Worm (Caenorhabditis elegans) whole organism, young adult: ENCODE results near the gene K04B12.2.

ENCODE experiments used
- B0019.2 ChIP-seq: fragments of 200-800 bp; sonication (Bioruptor generic); conservative IDR thresholded peaks from 2 replicates; pipeline ENCODE4 v1.3.6; 2022; ENCODE audit warnings: missing genetic modification reagents, missing genetic modification characterization, missing compliant biosample characterization
- B0035.1 ChIP-seq: sonication (generic microtip); optimal IDR thresholded peaks from 2 replicates; lab custom pipeline; 2016; ENCODE audit warnings: missing genetic modification characterization, mild to moderate bottlenecking, missing compliant biosample characterization, missing genotype, missing genetic modification reagents
- B0336.3 ChIP-seq: fragments of 200-800 bp; sonication (Bioruptor generic); IDR thresholded peaks from 2 replicates; pipeline ENCODE4 v1.3.6; 2022; ENCODE audit warnings: missing genetic modification characterization, missing compliant biosample characterization
- C06A6.2 ChIP-seq: fragments of 200-800 bp; sonication (Bioruptor generic); conservative IDR thresholded peaks from 2 replicates; pipeline ENCODE4 v1.3.6; 2022; ENCODE audit warnings: missing genetic modification characterization, missing compliant biosample characterization
- D2030.7 ChIP-seq: fragments of 200-800 bp; sonication (Bioruptor generic); IDR thresholded peaks from 2 replicates; pipeline ENCODE4 v1.3.6; 2022; ENCODE audit warnings: missing genetic modification reagents, missing genetic modification characterization, missing compliant biosample characterization
- F23B12.7 ChIP-seq: sonication (generic microtip); optimal IDR thresholded peaks from 2 replicates; lab custom pipeline; 2017; ENCODE audit warnings: missing genetic modification characterization, mild to moderate bottlenecking, missing compliant biosample characterization, antibody characterized with exemption, moderate library complexity; ENCODE audit not compliant: insufficient read depth
- K11D2.4 ChIP-seq: fragments of 200-800 bp; sonication (Bioruptor generic); IDR thresholded peaks from 2 replicates; pipeline ENCODE4 v1.3.6; 2022; ENCODE audit warnings: missing genetic modification reagents, missing genetic modification characterization, missing compliant biosample characterization
- K12H6.12 ChIP-seq: fragments of 200-800 bp; sonication (Bioruptor generic); optimal IDR thresholded peaks from 2 replicates; lab custom pipeline; 2018; ENCODE audit warnings: mild to moderate bottlenecking, missing genetic modification characterization, missing compliant biosample characterization
- T26A5.8 ChIP-seq: sonication (generic microtip); optimal IDR thresholded peaks from 2 replicates; lab custom pipeline; 2016; ENCODE audit warnings: missing genetic modification characterization, missing compliant biosample characterization
- akir-1 ChIP-seq: fragments of 200-800 bp; sonication (Bioruptor generic); optimal IDR thresholded peaks from 2 replicates; lab custom pipeline; 2018; ENCODE audit warnings: mild to moderate bottlenecking, missing genetic modification characterization, moderate library complexity, missing compliant biosample characterization
- aptf-2 ChIP-seq: fragments of 200-800 bp; sonication (Bioruptor generic); conservative IDR thresholded peaks from 2 replicates; pipeline ENCODE4 v1.3.6; 2022; ENCODE audit warnings: missing genetic modification reagents, missing genetic modification characterization, missing compliant biosample characterization
- atf-7 ChIP-seq: sonication (generic microtip); optimal IDR thresholded peaks from 2 replicates; lab custom pipeline; 2017; ENCODE audit warnings: mild to moderate bottlenecking, missing genetic modification characterization, missing compliant biosample characterization
- attf-3 ChIP-seq: fragments of 200-800 bp; sonication (Bioruptor generic); conservative IDR thresholded peaks from 2 replicates; pipeline ENCODE4 v1.3.6; 2022; ENCODE audit warnings: missing genetic modification reagents, missing genetic modification characterization, missing compliant biosample characterization
- attf-5 ChIP-seq: fragments of 200-800 bp; sonication (Bioruptor generic); optimal IDR thresholded peaks from 2 replicates; lab custom pipeline; 2018; ENCODE audit warnings: mild to moderate bottlenecking, missing genetic modification characterization, missing compliant biosample characterization
- attf-6 ChIP-seq: fragments of 200-800 bp; sonication (Bioruptor generic); IDR thresholded peaks from 2 replicates; pipeline ENCODE4 v1.3.6; 2022; ENCODE audit warnings: missing genetic modification reagents, missing genetic modification characterization, missing compliant biosample characterization
- cebp-2 ChIP-seq: fragments of 200-800 bp; sonication (Bioruptor generic); IDR thresholded peaks from 2 replicates; pipeline ENCODE4 v1.3.6; 2022; ENCODE audit warnings: missing genetic modification characterization, missing compliant biosample characterization
- ceh-27 ChIP-seq: fragments of 200-800 bp; sonication (Bioruptor generic); optimal IDR thresholded peaks from 2 replicates; lab custom pipeline; 2018; ENCODE audit warnings: mild to moderate bottlenecking, missing genetic modification characterization, moderate library complexity, missing compliant biosample characterization
- ceh-40 ChIP-seq: fragments of 200-800 bp; sonication (Bioruptor generic); IDR thresholded peaks from 2 replicates; pipeline ENCODE4 v1.3.6; 2022; ENCODE audit warnings: missing genetic modification characterization, missing compliant biosample characterization
- ceh-58 ChIP-seq: fragments of 200-800 bp; sonication (Bioruptor generic); IDR thresholded peaks from 2 replicates; pipeline ENCODE4 v1.3.6; 2022; ENCODE audit warnings: missing genetic modification characterization, missing compliant biosample characterization
- ceh-79 ChIP-seq: sonication (generic microtip); optimal IDR thresholded peaks from 2 replicates; lab custom pipeline; 2017; ENCODE audit warnings: mild to moderate bottlenecking, missing genetic modification characterization, missing compliant biosample characterization
- ceh-91 ChIP-seq: fragments of 200-800 bp; sonication (Bioruptor generic); IDR thresholded peaks from 2 replicates; pipeline ENCODE4 v1.3.6; 2022; ENCODE audit warnings: missing genetic modification reagents, missing genetic modification characterization, missing compliant biosample characterization
- egl-18 ChIP-seq: fragments of 200-800 bp; sonication (Bioruptor generic); IDR thresholded peaks from 2 replicates; pipeline ENCODE4 v1.3.6; 2022; ENCODE audit warnings: missing genetic modification reagents, missing genetic modification characterization, missing compliant biosample characterization
- egl-44 ChIP-seq: fragments of 200-800 bp; sonication (Bioruptor generic); IDR thresholded peaks from 2 replicates; pipeline ENCODE4 v1.3.6; 2022; ENCODE audit warnings: missing genetic modification reagents, missing genetic modification characterization, missing compliant biosample characterization
- egrh-3 ChIP-seq: fragments of 200-800 bp; sonication (Bioruptor generic); IDR thresholded peaks from 2 replicates; pipeline ENCODE4 v1.3.6; 2022; ENCODE audit warnings: missing genetic modification reagents, missing genetic modification characterization, missing compliant biosample characterization
- him-1 ChIP-seq: sonication (generic microtip); optimal IDR thresholded peaks from 2 replicates; lab custom pipeline; 2016; ENCODE audit warnings: missing genotype, missing genetic modification reagents, missing genetic modification characterization, missing compliant biosample characterization
- hmg-1.2 ChIP-seq: fragments of 200-800 bp; sonication (Bioruptor generic); IDR thresholded peaks from 2 replicates; pipeline ENCODE4 v1.3.6; 2022; ENCODE audit warnings: missing genetic modification reagents, missing genetic modification characterization, missing compliant biosample characterization
- hmg-20 ChIP-seq: fragments of 200-800 bp; sonication (Bioruptor generic); IDR thresholded peaks from 2 replicates; pipeline ENCODE4 v1.3.6; 2022; ENCODE audit warnings: missing genetic modification reagents, missing genetic modification characterization, missing compliant biosample characterization
- hrde-1 ChIP-seq: sonication (generic microtip); optimal IDR thresholded peaks from 2 replicates; lab custom pipeline; 2016; ENCODE audit warnings: missing genetic modification characterization, mild to moderate bottlenecking, missing compliant biosample characterization, moderate library complexity, missing genotype, missing genetic modification reagents, borderline replicate concordance
- let-526 ChIP-seq: fragments of 200-800 bp; sonication (Bioruptor generic); IDR thresholded peaks from 2 replicates; pipeline ENCODE4 v1.3.6; 2022; ENCODE audit warnings: missing genetic modification reagents, missing genetic modification characterization, missing compliant biosample characterization
- let-607 ChIP-seq, 2 experiments: fragments of 200-800 bp in 1 of 2; sonication (Bioruptor generic) in 1 of 2; sonication (generic microtip) in 1 of 2; optimal IDR thresholded peaks; 2 replicates each; lab custom pipeline; 2016 to 2018; ENCODE audit warnings: mild to moderate bottlenecking in 2 of 2, missing compliant biosample characterization in 2 of 2, missing genetic modification characterization in 2 of 2, moderate library complexity in 2 of 2, missing genotype in 1 of 2
- lin-35 ChIP-seq, 3 experiments: fragments of 150-350 bp in 2 of 3; sonication (generic microtip) in 1 of 3; optimal IDR thresholded peaks; 2 replicates each; lab custom pipeline; 2014 to 2018; ENCODE audit warnings: missing biosample characterization in 3 of 3, missing genetic modification characterization in 3 of 3, missing genetic modification reagents in 3 of 3
- lsl-1 ChIP-seq: fragments of 200-800 bp; sonication (Bioruptor generic); optimal IDR thresholded peaks from 2 replicates; lab custom pipeline; 2018; ENCODE audit warnings: mild to moderate bottlenecking, missing genetic modification characterization, moderate library complexity, missing compliant biosample characterization
- madf-8 ChIP-seq: fragments of 200-800 bp; sonication (Bioruptor generic); conservative IDR thresholded peaks from 2 replicates; pipeline ENCODE4 v1.3.6; 2022; ENCODE audit warnings: missing genetic modification reagents, missing genetic modification characterization, missing compliant biosample characterization
- mes-4 ChIP-seq: sonication (generic microtip); optimal IDR thresholded peaks from 2 replicates; lab custom pipeline; 2016; ENCODE audit warnings: missing genotype, missing genetic modification characterization, missing compliant biosample characterization
- nhr-120 ChIP-seq: fragments of 200-800 bp; sonication (Bioruptor generic); IDR thresholded peaks from 2 replicates; pipeline ENCODE4 v1.3.6; 2022; ENCODE audit warnings: missing genetic modification characterization, missing compliant biosample characterization
- nhr-179 ChIP-seq: sonication (generic microtip); optimal IDR thresholded peaks from 2 replicates; lab custom pipeline; 2016; ENCODE audit warnings: mild to moderate bottlenecking, missing genetic modification characterization, missing compliant biosample characterization
- nhr-90 ChIP-seq: sonication (generic microtip); optimal IDR thresholded peaks from 2 replicates; lab custom pipeline; 2016; ENCODE audit warnings: missing genotype, mild to moderate bottlenecking, missing genetic modification characterization, missing compliant biosample characterization
- rcor-1 ChIP-seq: fragments of 200-800 bp; sonication (Bioruptor generic); IDR thresholded peaks from 2 replicates; pipeline ENCODE4 v1.3.6; 2022; ENCODE audit warnings: missing genetic modification reagents, missing genetic modification characterization, missing compliant biosample characterization
- rec-8 ChIP-seq, 2 experiments: sonication (generic microtip); optimal IDR thresholded peaks; 2 replicates each; lab custom pipeline; 2016; ENCODE audit warnings: mild to moderate bottlenecking in 2 of 2, missing genetic modification characterization in 2 of 2, missing genetic modification reagents in 2 of 2, missing genotype in 2 of 2, missing biosample characterization in 1 of 2, missing compliant biosample characterization in 1 of 2, moderate library complexity in 1 of 2
- sdz-38 ChIP-seq: sonication (generic microtip); optimal IDR thresholded peaks from 2 replicates; lab custom pipeline; 2016; ENCODE audit warnings: missing genotype, missing genetic modification characterization, missing compliant biosample characterization
- snpc-1.3 ChIP-seq: sonication (generic microtip); optimal IDR thresholded peaks from 2 replicates; lab custom pipeline; 2017; ENCODE audit warnings: missing genetic modification characterization, mild to moderate bottlenecking, missing compliant biosample characterization, antibody characterized with exemption, moderate library complexity, missing genotype, missing genetic modification reagents; ENCODE audit not compliant: insufficient read depth
- snpc-4 ChIP-seq, 5 experiments: fragments of 150-350 bp in 1 of 5; sonication (generic microtip) in 4 of 5; optimal IDR thresholded peaks; 2 replicates each; lab custom pipeline; 2014 to 2018; ENCODE audit warnings: missing genetic modification characterization in 5 of 5, missing biosample characterization in 3 of 5, antibody characterized with exemption in 2 of 5, mild to moderate bottlenecking in 2 of 5, missing compliant biosample characterization in 2 of 5, missing genotype in 2 of 5, moderate library complexity in 2 of 5, missing genetic modification reagents in 1 of 5
- tbx-9 ChIP-seq: sonication (generic microtip); optimal IDR thresholded peaks from 2 replicates; lab custom pipeline; 2016; ENCODE audit warnings: borderline replicate concordance, missing genetic modification characterization, inconsistent platforms, missing compliant biosample characterization
- zfh-2 ChIP-seq: fragments of 200-800 bp; sonication (Bioruptor generic); conservative IDR thresholded peaks from 2 replicates; pipeline ENCODE4 v1.3.6; 2022; ENCODE audit warnings: missing genetic modification reagents, missing genetic modification characterization, missing compliant biosample characterization
- ztf-25 ChIP-seq: fragments of 200-800 bp; sonication (Bioruptor generic); IDR thresholded peaks from 2 replicates; pipeline ENCODE4 v1.3.6; 2022; ENCODE audit warnings: missing genetic modification reagents, missing genetic modification characterization, missing compliant biosample characterization
- ztf-28 ChIP-seq: fragments of 200-800 bp; sonication (Bioruptor generic); IDR thresholded peaks from 2 replicates; pipeline ENCODE4 v1.3.6; 2022; ENCODE audit warnings: missing genetic modification reagents, missing genetic modification characterization, missing compliant biosample characterization
- ztf-3 ChIP-seq: fragments of 200-800 bp; sonication (Bioruptor generic); optimal IDR thresholded peaks from 2 replicates; lab custom pipeline; 2018; ENCODE audit warnings: mild to moderate bottlenecking, missing genetic modification characterization, missing compliant biosample characterization

K04B12.2 gene

DNA sequence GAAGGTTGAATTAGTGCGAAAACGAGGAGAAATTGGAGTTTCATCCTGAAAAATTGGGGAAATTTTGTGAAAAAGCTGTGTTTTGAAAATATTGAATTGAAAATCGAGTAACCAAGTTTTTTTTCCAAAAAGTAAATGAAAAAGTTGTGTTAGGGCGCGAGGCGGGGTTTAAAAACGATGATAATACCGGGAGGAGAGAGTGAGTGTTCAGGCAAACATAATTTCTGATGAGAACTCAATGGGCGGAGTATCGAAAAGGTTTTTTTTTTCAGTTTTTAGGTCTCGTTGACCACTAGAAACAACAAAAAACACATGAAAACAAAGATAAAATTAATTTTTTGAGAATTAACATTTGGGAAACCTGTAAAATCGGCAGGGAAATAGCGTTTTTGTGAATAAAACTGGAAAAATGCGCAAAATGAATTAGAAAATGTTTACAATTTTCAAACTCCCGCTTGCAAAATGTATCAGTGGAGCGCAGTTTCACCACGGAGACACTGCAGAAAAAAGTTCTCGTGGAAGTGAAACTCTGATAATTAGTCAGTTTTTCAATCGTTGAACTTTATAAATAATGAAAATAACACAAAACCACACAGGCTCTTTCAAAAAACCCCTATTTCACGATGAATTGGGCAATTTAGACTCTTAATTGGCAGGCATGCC lies 41.9 kb upstream of the K04B12.2 start, which contains the start of gene C13B4.1 (continued):
- no peak for TF ChIP-seq B0035.1
- TF ChIP-seq K11D2.4 (GFP tag; lab: Robert Waterston, UW): no peak
- no peak for TF ChIP-seq egl-44 (GFP tag; lab: Robert Waterston, UW)
- TF ChIP-seq nhr-120 (GFP tag; lab: Robert Waterston, UW): no peak
- no peak for TF ChIP-seq nhr-179 (tag; lab: Kevin White, UChicago)
- no peak for TF ChIP-seq B0019.2
- peak; percentile 67 for TF ChIP-seq rcor-1 (GFP tag; lab: Robert Waterston, UW)
- TF ChIP-seq ztf-25 (GFP tag; lab: Robert Waterston, UW): no peak
- no peak for TF ChIP-seq ceh-40 (GFP tag; lab: Robert Waterston, UW)
- no peak for TF ChIP-seq snpc-1.3
- TF ChIP-seq ztf-3: no peak
- peak in 2 of 3 experiments; percentile 11 to 55 for TF ChIP-seq lin-35 (GFP tag; optimal IDR thresholded peaks at IDR 0.05; lab: Kevin White, UChicago)
- no peak for TF ChIP-seq sdz-38 (tag; lab: Kevin White, UChicago)
- TF ChIP-seq tbx-9 (tag; lab: Kevin White, UChicago): no peak
- TF ChIP-seq attf-6: no peak
- TF ChIP-seq ztf-28 (GFP tag; lab: Robert Waterston, UW): no peak
- TF ChIP-seq hmg-20 (GFP tag; lab: Robert Waterston, UW): no peak
- no peak for TF ChIP-seq akir-1
- no peak for TF ChIP-seq T26A5.8
- no peak for TF ChIP-seq snpc-4 (GFP tag; optimal IDR thresholded peaks at IDR 0.05; lab: Kevin White, UChicago)
- TF ChIP-seq snpc-4 (tag; optimal IDR thresholded peaks at IDR 0.05; lab: Kevin White, UChicago): peak in 1 of 4 experiments; percentile 16
- TF ChIP-seq hrde-1 (tag; lab: Kevin White, UChicago): no peak
- peak; percentile 41 for TF ChIP-seq F23B12.7 (tag; lab: Kevin White, UChicago)
- TF ChIP-seq hmg-1.2 (GFP tag; lab: Robert Waterston, UW): no peak
- peak; percentile 90 for TF ChIP-seq D2030.7 (GFP tag; lab: Robert Waterston, UW)
- TF ChIP-seq zfh-2 (GFP tag; lab: Robert Waterston, UW): no peak
- no peak for TF ChIP-seq ceh-79 (tag; lab: Kevin White, UChicago)
- TF ChIP-seq attf-3 (GFP tag; lab: Robert Waterston, UW): no peak
- no peak for TF ChIP-seq egl-18 (GFP tag; lab: Robert Waterston, UW)
- no peak for TF ChIP-seq cebp-2 (GFP tag; lab: Robert Waterston, UW)
- no peak for TF ChIP-seq aptf-2
- no peak for TF ChIP-seq atf-7
- TF ChIP-seq mes-4 (tag; lab: Kevin White, UChicago): no peak
- TF ChIP-seq attf-5 (GFP tag; lab: Kevin White, UChicago): no peak
- no peak for TF ChIP-seq rec-8 (tag; optimal IDR thresholded peaks at IDR 0.05; lab: Kevin White, UChicago)
- TF ChIP-seq egrh-3: no peak
- no peak for TF ChIP-seq B0336.3 (GFP tag; lab: Robert Waterston, UW)
- peak; percentile 61 for TF ChIP-seq ceh-91 (GFP tag; lab: Robert Waterston, UW)
- peak; percentile 75 for TF ChIP-seq lsl-1
- TF ChIP-seq K12H6.12 (tag; lab: Kevin White, UChicago): no peak
- no peak for TF ChIP-seq let-607 (tag; optimal IDR thresholded peaks at IDR 0.05; lab: Kevin White, UChicago)
- TF ChIP-seq C06A6.2 (GFP tag; lab: Robert Waterston, UW): no peak
- no peak for TF ChIP-seq nhr-90
- peak; percentile 11 for TF ChIP-seq him-1
- TF ChIP-seq ceh-27 (GFP tag; lab: Kevin White, UChicago): no peak
- no peak for TF ChIP-seq let-526 (GFP tag; lab: Robert Waterston, UW)
- TF ChIP-seq ceh-58 (GFP tag; lab: Robert Waterston, UW): no peak
- TF ChIP-seq madf-8 (GFP tag; lab: Robert Waterston, UW): peak; percentile 39
